Fruit fly (Drosophila melanogaster): Measurements from ENCODE around the gene Acp26Ab.

Gene Acp26Ab

dm6 chr2L:5892762-5893161, at the start of gene Acp26Ab:
TSS of gene Acp26Ab (minus strand) at chr2L:5892862.
- TF ChIP-seq EcR (GFP tag; optimal IDR thresholded peaks at IDR 0.05) (no peak), usp (GFP tag; optimal IDR thresholded peaks at IDR 0.05) (no peak), CG8478 (optimal IDR thresholded peaks at IDR 0.05) (no peak), Dll (optimal IDR thresholded peaks at IDR 0.05) (no peak), pan (optimal IDR thresholded peaks at IDR 0.05) (no peak), psq (optimal IDR thresholded peaks at IDR 0.05) (no peak)

- no peak for TF ChIP-seq CG8478 (optimal IDR thresholded peaks at IDR 0.05)
- TF ChIP-seq Dll (optimal IDR thresholded peaks at IDR 0.05), result no peak
- TF ChIP-seq usp (GFP tag; optimal IDR thresholded peaks at IDR 0.05), result no peak
Observed at dm6 chr2L:5927363-5927762, 34.7 kb upstream of the Acp26Ab start.

- no peak for TF ChIP-seq pan (optimal IDR thresholded peaks at IDR 0.05)
- TF ChIP-seq psq (optimal IDR thresholded peaks at IDR 0.05), result no peak
- TF ChIP-seq Dll (optimal IDR thresholded peaks at IDR 0.05), result no peak
- TF ChIP-seq CG8478 (optimal IDR thresholded peaks at IDR 0.05), result no peak
- TF ChIP-seq EcR (GFP tag; optimal IDR thresholded peaks at IDR 0.05), result no peak
- no peak for TF ChIP-seq usp (GFP tag; optimal IDR thresholded peaks at IDR 0.05)
Observed at dm6 chr2L:5925637-5926036, 33.0 kb upstream of the Acp26Ab start, which contains the start of gene dsf. TSS of gene dsf (plus strand) at chr2L:5925937.

dm6 chr2L:5925164-5925563, 32.5 kb upstream of the Acp26Ab start:
- TF ChIP-seq usp (GFP tag; optimal IDR thresholded peaks at IDR 0.05) (no peak), EcR (GFP tag; optimal IDR thresholded peaks at IDR 0.05) (no peak)

- TF ChIP-seq EcR (GFP tag; optimal IDR thresholded peaks at IDR 0.05) (no peak), pan (optimal IDR thresholded peaks at IDR 0.05) (no peak), psq (optimal IDR thresholded peaks at IDR 0.05) (no peak), usp (GFP tag; optimal IDR thresholded peaks at IDR 0.05) (no peak), CG8478 (optimal IDR thresholded peaks at IDR 0.05) (no peak), Dll (optimal IDR thresholded peaks at IDR 0.05) (no peak)
Observed at dm6 chr2L:5923603-5924138, 31.0 kb upstream of the Acp26Ab start, which contains the start of gene CG9016. TSS of gene CG9016 (minus strand) at chr2L:5923653.

- TF ChIP-seq EcR (GFP tag; optimal IDR thresholded peaks at IDR 0.05), result no peak
- no peak for TF ChIP-seq pan (optimal IDR thresholded peaks at IDR 0.05)
- no peak for TF ChIP-seq psq (optimal IDR thresholded peaks at IDR 0.05)
- no peak for TF ChIP-seq Dll (optimal IDR thresholded peaks at IDR 0.05)
- no peak for TF ChIP-seq usp (GFP tag; optimal IDR thresholded peaks at IDR 0.05)
- no peak for TF ChIP-seq CG8478 (optimal IDR thresholded peaks at IDR 0.05)
Observed at dm6 chr2L:5910189-5910588, 17.5 kb upstream of the Acp26Ab start, which contains the start of gene CG14000. TSS of gene CG14000 (minus strand) at chr2L:5910289.

dm6 chr2L:5906893-5907850, 14.5 kb upstream of the Acp26Ab start, which contains the start of gene bchs:
TSS of gene bchs (plus strand) at chr2L:5907169.
- TF ChIP-seq usp (GFP tag; optimal IDR thresholded peaks at IDR 0.05) (no peak), Dll (optimal IDR thresholded peaks at IDR 0.05) (peak; percentile 76), pan (optimal IDR thresholded peaks at IDR 0.05) (no peak), psq (optimal IDR thresholded peaks at IDR 0.05) (peak; percentile 42)

dm6 chr2L:5904585-5904984, 11.9 kb upstream of the Acp26Ab start, which contains the start of gene CG9021:
TSS of gene CG9021 (minus strand) at chr2L:5904689.
- TF ChIP-seq CG8478 (optimal IDR thresholded peaks at IDR 0.05) (no peak), usp (GFP tag; optimal IDR thresholded peaks at IDR 0.05) (no peak), pan (optimal IDR thresholded peaks at IDR 0.05) (no peak), EcR (GFP tag; optimal IDR thresholded peaks at IDR 0.05) (no peak), psq (optimal IDR thresholded peaks at IDR 0.05) (no peak), Dll (optimal IDR thresholded peaks at IDR 0.05) (no peak)

dm6 chr2L:5902898-5903297, 10.2 kb upstream of the Acp26Ab start:
- no peak for TF ChIP-seq Dll (optimal IDR thresholded peaks at IDR 0.05)
- TF ChIP-seq psq (optimal IDR thresholded peaks at IDR 0.05), result no peak
- no peak for TF ChIP-seq EcR (GFP tag; optimal IDR thresholded peaks at IDR 0.05)
- TF ChIP-seq pan (optimal IDR thresholded peaks at IDR 0.05), result no peak
- no peak for TF ChIP-seq CG8478 (optimal IDR thresholded peaks at IDR 0.05)
- no peak for TF ChIP-seq usp (GFP tag; optimal IDR thresholded peaks at IDR 0.05)

dm6 chr2L:5901553-5901952, 8.9 kb upstream of the Acp26Ab start:
- TF ChIP-seq CG8478 (optimal IDR thresholded peaks at IDR 0.05) (no peak), Dll (optimal IDR thresholded peaks at IDR 0.05) (no peak), EcR (GFP tag; optimal IDR thresholded peaks at IDR 0.05) (no peak), usp (GFP tag; optimal IDR thresholded peaks at IDR 0.05) (no peak), pan (optimal IDR thresholded peaks at IDR 0.05) (no peak), psq (optimal IDR thresholded peaks at IDR 0.05) (no peak)

dm6 chr2L:5899170-5899708, 6.6 kb upstream of the Acp26Ab start:
- no peak for TF ChIP-seq usp (GFP tag; optimal IDR thresholded peaks at IDR 0.05)
- no peak for TF ChIP-seq psq (optimal IDR thresholded peaks at IDR 0.05)
- TF ChIP-seq CG8478 (optimal IDR thresholded peaks at IDR 0.05), result no peak
- TF ChIP-seq EcR (GFP tag; optimal IDR thresholded peaks at IDR 0.05), result no peak
- TF ChIP-seq pan (optimal IDR thresholded peaks at IDR 0.05), result no peak
- TF ChIP-seq Dll (optimal IDR thresholded peaks at IDR 0.05), result no peak

dm6 chr2L:5894533-5894932, 1.9 kb upstream of the Acp26Ab start:
- TF ChIP-seq psq (optimal IDR thresholded peaks at IDR 0.05) (no peak), Dll (optimal IDR thresholded peaks at IDR 0.05) (no peak), pan (optimal IDR thresholded peaks at IDR 0.05) (no peak), CG8478 (optimal IDR thresholded peaks at IDR 0.05) (no peak), usp (GFP tag; optimal IDR thresholded peaks at IDR 0.05) (no peak), EcR (GFP tag; optimal IDR thresholded peaks at IDR 0.05) (no peak)

All from whole organism.